Fruit fly (Drosophila melanogaster) whole organism, embryonic: ENCODE measurements around the gene nan.

Experiments
- Asciz ChIP-seq: fragments of 200-800 bp; sonication (Bioruptor generic); optimal IDR thresholded peaks from 2 replicates; lab custom pipeline; 2017; ENCODE audit warnings: missing biosample characterization, mild to moderate bottlenecking, missing genetic modification characterization, missing genetic modification reagents
- BtbVII ChIP-seq: fragments of 200-800 bp; sonication (Bioruptor generic); optimal IDR thresholded peaks from 3 replicates; lab custom pipeline; 2017; ENCODE audit warnings: missing biosample characterization, mild to moderate bottlenecking, missing genetic modification characterization
- CG10147 ChIP-seq: fragments of 200-800 bp; sonication (Bioruptor generic); optimal IDR thresholded peaks from 2 replicates; lab custom pipeline; 2019; ENCODE audit warnings: missing biosample characterization, mild to moderate bottlenecking, missing genetic modification characterization, moderate library complexity
- CG10321 ChIP-seq: fragments of 200-800 bp; sonication (Bioruptor generic); IDR thresholded peaks from 2 replicates; pipeline ENCODE4 v1.3.6; 2022; ENCODE audit warnings: missing biosample characterization, missing genetic modification characterization
- CG10543 ChIP-seq: fragments of 200-800 bp; sonication (Bioruptor generic); optimal IDR thresholded peaks from 3 replicates; lab custom pipeline; 2017; ENCODE audit warnings: missing biosample characterization, mild to moderate bottlenecking, missing genetic modification characterization, moderate library complexity
- CG11560 ChIP-seq: fragments of 200-800 bp; sonication (Bioruptor generic); IDR thresholded peaks from 3 replicates; pipeline ENCODE4 v1.3.6; 2022; ENCODE audit warnings: missing biosample characterization, missing genetic modification characterization
- CG1233 ChIP-seq: fragments of 200-800 bp; sonication (Bioruptor generic); optimal IDR thresholded peaks from 4 replicates; lab custom pipeline; 2018; ENCODE audit warnings: missing biosample characterization, mild to moderate bottlenecking, missing genetic modification characterization
- CG16813 ChIP-seq: fragments of 200-800 bp; sonication (Bioruptor generic); IDR thresholded peaks from 3 replicates; pipeline ENCODE4 v1.3.6; 2022; ENCODE audit warnings: missing biosample characterization, missing genetic modification characterization; ENCODE audit not compliant: partially characterized antibody
- CG16815 ChIP-seq: fragments of 200-800 bp; sonication (Bioruptor generic); optimal IDR thresholded peaks from 3 replicates; lab custom pipeline; 2017; ENCODE audit warnings: missing biosample characterization, mild to moderate bottlenecking, missing genetic modification characterization
- CG18764 ChIP-seq: fragments of 200-800 bp; sonication (Bioruptor generic); optimal IDR thresholded peaks from 3 replicates; lab custom pipeline; 2016; ENCODE audit warnings: missing biosample characterization, missing genetic modification characterization
- CG30020 ChIP-seq: fragments of 200-800 bp; optimal IDR thresholded peaks from 2 replicates; lab custom pipeline; 2019; ENCODE audit warnings: missing biosample characterization, mild to moderate bottlenecking, missing genetic modification characterization, moderate library complexity
- CG32532 ChIP-seq: fragments of 200-800 bp; sonication (Bioruptor generic); IDR thresholded peaks from 2 replicates; pipeline ENCODE4 v1.3.6; 2022; ENCODE audit warnings: missing biosample characterization, missing genetic modification characterization
- CG3995 ChIP-seq: fragments of 200-800 bp; sonication (Bioruptor generic); optimal IDR thresholded peaks from 3 replicates; lab custom pipeline; 2016; ENCODE audit warnings: missing biosample characterization, missing genetic modification characterization
- CG4404 ChIP-seq: fragments of 200-800 bp; sonication (Bioruptor generic); IDR thresholded peaks from 2 replicates; pipeline ENCODE4 v1.3.6; 2022; ENCODE audit warnings: missing biosample characterization, missing genetic modification characterization
- CG6175 ChIP-seq: fragments of 200-800 bp; sonication (Bioruptor generic); IDR thresholded peaks from 3 replicates; pipeline ENCODE4 v1.3.6; 2022; ENCODE audit warnings: missing biosample characterization, missing genetic modification characterization
- CG6683 ChIP-seq: fragments of 200-800 bp; sonication (Bioruptor generic); optimal IDR thresholded peaks from 2 replicates; lab custom pipeline; 2017; ENCODE audit warnings: missing biosample characterization, mild to moderate bottlenecking, missing genetic modification characterization, missing genetic modification reagents
- CG7786 ChIP-seq: fragments of 200-800 bp; sonication (Bioruptor generic); optimal IDR thresholded peaks from 2 replicates; lab custom pipeline; 2016; ENCODE audit warnings: missing biosample characterization, missing genetic modification characterization
- CG7987 ChIP-seq: fragments of 200-800 bp; sonication (Bioruptor generic); optimal IDR thresholded peaks from 2 replicates; lab custom pipeline; 2018; ENCODE audit warnings: missing biosample characterization, mild to moderate bottlenecking, missing genetic modification characterization, moderate library complexity
- CG8478 ChIP-seq: fragments of >200 bp; optimal IDR thresholded peaks from 2 replicates; lab custom pipeline; 2018
- CG9727 ChIP-seq: fragments of 200-800 bp; sonication (Bioruptor generic); optimal IDR thresholded peaks from 3 replicates; lab custom pipeline; 2017; ENCODE audit warnings: missing biosample characterization, mild to moderate bottlenecking, missing genetic modification characterization
- CTCF ChIP-seq: fragments of 200-800 bp; sonication (Bioruptor generic); optimal IDR thresholded peaks from 2 replicates; lab custom pipeline; 2017; ENCODE audit warnings: missing biosample characterization, mild to moderate bottlenecking, missing genetic modification characterization, moderate library complexity
- CkIIα-i1 ChIP-seq: fragments of 200-800 bp; sonication (Bioruptor generic); IDR thresholded peaks from 2 replicates; pipeline ENCODE4 v1.3.6; 2022; ENCODE audit warnings: missing biosample characterization, missing genetic modification characterization
- HLH54F ChIP-seq: fragments of 200-800 bp; sonication (Bioruptor generic); optimal IDR thresholded peaks from 3 replicates; lab custom pipeline; 2016; ENCODE audit warnings: missing biosample characterization, missing genetic modification characterization
- Hr78 ChIP-seq, 2 experiments: fragments of 200-800 bp in 1 of 2; fragments of >200 bp in 1 of 2; sonication (Bioruptor generic) in 1 of 2; optimal IDR thresholded peaks; 2 replicates each; lab custom pipeline; 2017 to 2019; ENCODE audit warnings: missing biosample characterization in 2 of 2, missing genetic modification characterization in 2 of 2, mild to moderate bottlenecking in 1 of 2, moderate library complexity in 1 of 2
- NC2α ChIP-seq: fragments of 200-800 bp; sonication (Bioruptor generic); optimal IDR thresholded peaks from 2 replicates; lab custom pipeline; 2016; ENCODE audit warnings: missing biosample characterization, missing genetic modification characterization
- Oaz ChIP-seq: fragments of 200-800 bp; sonication (Bioruptor generic); IDR thresholded peaks from 2 replicates; pipeline ENCODE4 v1.3.6; 2022; ENCODE audit warnings: missing biosample characterization, missing genetic modification characterization
- Rx ChIP-seq: fragments of 200-800 bp; sonication (Bioruptor generic); IDR thresholded peaks from 2 replicates; pipeline ENCODE4 v1.3.6; 2022; ENCODE audit warnings: missing biosample characterization, missing genetic modification characterization
- Sox100B ChIP-seq: fragments of 200-800 bp; sonication (Bioruptor generic); optimal IDR thresholded peaks from 3 replicates; lab custom pipeline; 2018; ENCODE audit warnings: missing biosample characterization, mild to moderate bottlenecking, missing genetic modification characterization
- Sox102F ChIP-seq: fragments of 200-800 bp; sonication (Bioruptor generic); optimal IDR thresholded peaks from 2 replicates; lab custom pipeline; 2018; ENCODE audit warnings: missing biosample characterization, mild to moderate bottlenecking, missing genetic modification characterization, moderate library complexity
- Stat92E ChIP-seq, 3 experiments: fragments of >200 bp in 2 of 3; fragments of 200-800 bp in 1 of 3; sonication (Bioruptor generic) in 1 of 3; optimal IDR thresholded peaks; 2 replicates each; lab custom pipeline; 2017 to 2019; ENCODE audit warnings: missing biosample characterization in 3 of 3, missing genetic modification characterization in 3 of 3, mild to moderate bottlenecking in 1 of 3, moderate library complexity in 1 of 3
- Vsx1 ChIP-seq: fragments of 200-800 bp; sonication (Bioruptor generic); optimal IDR thresholded peaks from 2 replicates; lab custom pipeline; 2017; ENCODE audit warnings: missing biosample characterization, mild to moderate bottlenecking, missing genetic modification characterization, missing genetic modification reagents
- bigmax ChIP-seq: fragments of 200-800 bp; sonication (Bioruptor generic); optimal IDR thresholded peaks from 2 replicates; lab custom pipeline; 2018; ENCODE audit warnings: missing biosample characterization, mild to moderate bottlenecking, missing genetic modification characterization
- cad ChIP-seq: fragments of >200 bp; optimal IDR thresholded peaks from 2 replicates; lab custom pipeline; 2017; ENCODE audit warnings: missing biosample characterization, missing genetic modification characterization
- chm ChIP-seq: fragments of 200-800 bp; sonication (Bioruptor generic); IDR thresholded peaks from 2 replicates; pipeline ENCODE4 v1.3.6; 2022; ENCODE audit warnings: missing biosample characterization, missing genetic modification characterization
- ci ChIP-seq: fragments of 200-800 bp; sonication (Bioruptor generic); IDR thresholded peaks from 3 replicates; pipeline ENCODE4 v1.3.6; 2022; ENCODE audit warnings: missing biosample characterization, missing genetic modification characterization
- dysf ChIP-seq: fragments of 200-800 bp; sonication (Bioruptor generic); IDR thresholded peaks from 3 replicates; pipeline ENCODE4 v1.3.6; 2022; ENCODE audit warnings: missing biosample characterization, missing genetic modification characterization
- hbn ChIP-seq: fragments of 200-800 bp; sonication (Bioruptor generic); IDR thresholded peaks from 2 replicates; pipeline ENCODE4 v1.3.6; 2022; ENCODE audit warnings: missing biosample characterization, missing genetic modification characterization; ENCODE audit not compliant: partially characterized antibody
- hth ChIP-seq: fragments of >200 bp; optimal IDR thresholded peaks from 2 replicates; lab custom pipeline; 2017; ENCODE audit warnings: inconsistent platforms
- lmd ChIP-seq: fragments of 200-800 bp; sonication (Bioruptor generic); IDR thresholded peaks from 2 replicates; pipeline ENCODE4 v1.3.6; 2022; ENCODE audit warnings: missing biosample characterization, missing genetic modification characterization
- mirr ChIP-seq: fragments of 200-800 bp; sonication (Bioruptor generic); optimal IDR thresholded peaks from 3 replicates; lab custom pipeline; 2018; ENCODE audit warnings: missing biosample characterization, mild to moderate bottlenecking, missing genetic modification characterization
- oc ChIP-seq: fragments of 200-800 bp; sonication (Bioruptor generic); optimal IDR thresholded peaks from 2 replicates; lab custom pipeline; 2018; ENCODE audit warnings: missing biosample characterization, mild to moderate bottlenecking, missing genetic modification characterization, moderate library complexity
- org-1 ChIP-seq: fragments of 200-800 bp; sonication (Bioruptor generic); optimal IDR thresholded peaks from 2 replicates; lab custom pipeline; 2017; ENCODE audit warnings: missing biosample characterization, missing genetic modification characterization
- otp ChIP-seq: fragments of 200-800 bp; sonication (Bioruptor generic); IDR thresholded peaks from 3 replicates; pipeline ENCODE4, ENCODE4 v1.3.6; 2022; ENCODE audit warnings: missing biosample characterization, missing genetic modification characterization
- peb ChIP-seq: fragments of 200-800 bp; sonication (Bioruptor generic); IDR thresholded peaks from 2 replicates; pipeline ENCODE4 v1.3.6; 2022; ENCODE audit warnings: missing biosample characterization, missing genetic modification characterization
- scrt ChIP-seq: fragments of 200-800 bp; sonication (Bioruptor generic); optimal IDR thresholded peaks from 2 replicates; lab custom pipeline; 2018; ENCODE audit warnings: missing biosample characterization, mild to moderate bottlenecking, missing genetic modification characterization, moderate library complexity
- sd ChIP-seq: fragments of 200-800 bp; sonication (Bioruptor generic); optimal IDR thresholded peaks from 3 replicates; lab custom pipeline; 2018; ENCODE audit warnings: missing biosample characterization, mild to moderate bottlenecking, missing genetic modification characterization, moderate library complexity
- slou ChIP-seq: fragments of 200-800 bp; sonication (Bioruptor generic); optimal IDR thresholded peaks from 3 replicates; lab custom pipeline; 2016; ENCODE audit warnings: missing biosample characterization, missing genetic modification characterization
- sob ChIP-seq: fragments of 200-800 bp; sonication (Bioruptor generic); IDR thresholded peaks from 2 replicates; pipeline ENCODE4 v1.3.6; 2022; ENCODE audit warnings: missing biosample characterization, missing genetic modification characterization
- ttk ChIP-seq: fragments of 200-800 bp; sonication (Bioruptor generic); IDR thresholded peaks from 2 replicates; pipeline ENCODE4 v2.1.2; 2022; ENCODE audit warnings: missing biosample characterization, missing genetic modification characterization
- twi ChIP-seq: fragments of 200-800 bp; optimal IDR thresholded peaks from 2 replicates; lab custom pipeline; 2019; ENCODE audit warnings: missing biosample characterization, mild to moderate bottlenecking, missing genetic modification characterization, moderate library complexity
- wek ChIP-seq: fragments of 200-800 bp; sonication (Bioruptor generic); optimal IDR thresholded peaks from 3 replicates; lab custom pipeline; 2018; ENCODE audit warnings: missing biosample characterization, mild to moderate bottlenecking, missing genetic modification characterization, moderate library complexity
- zf30C ChIP-seq: fragments of 200-800 bp; sonication (Bioruptor generic); optimal IDR thresholded peaks from 3 replicates; lab custom pipeline; 2018; ENCODE audit warnings: missing biosample characterization, mild to moderate bottlenecking, missing genetic modification characterization

nan gene

dm6 chr3L:14195714-14196113 lies 6.3 kb upstream of the nan start (continued):
- TF ChIP-seq CG3995 (GFP tag; lab: Kevin White, UChicago): no peak
- no peak for TF ChIP-seq twi (tag; lab: Kevin White, UChicago)
- TF ChIP-seq CG4404 (GFP tag; lab: Robert Waterston, UW): no peak
- peak; percentile 24; the same call in 1 of the 2 replicates for TF ChIP-seq sob (GFP tag; lab: Robert Waterston, UW)
- peak; percentile 51; the same call in 1 of the 2 replicates for TF ChIP-seq chm (GFP tag; lab: Robert Waterston, UW)
- no peak for TF ChIP-seq hbn
- TF ChIP-seq CTCF (GFP tag; lab: Kevin White, UChicago): peak; percentile 9
- no peak for TF ChIP-seq sd
- TF ChIP-seq lmd (GFP tag; lab: Robert Waterston, UW): no peak
- 0 out of 2 replicates have a peak, but pooled peaks have one; percentile 26 for TF ChIP-seq CG10321
- TF ChIP-seq mirr (GFP tag; lab: Kevin White, UChicago): peak; percentile 25
- peak; percentile 4 for TF ChIP-seq CG10147 (GFP tag; lab: Kevin White, UChicago)
- no peak for TF ChIP-seq HLH54F (GFP tag; lab: Kevin White, UChicago)
- TF ChIP-seq slou (GFP tag; lab: Kevin White, UChicago): no peak
- no peak for TF ChIP-seq bigmax (GFP tag; lab: Kevin White, UChicago)
- TF ChIP-seq CG16815 (GFP tag; lab: Kevin White, UChicago): no peak
- TF ChIP-seq scrt (GFP tag; lab: Kevin White, UChicago): peak; percentile 38
- no peak for TF ChIP-seq hth (lab: Kevin White, UChicago)
- no peak for TF ChIP-seq CG16813 (GFP tag; lab: Robert Waterston, UW)
- TF ChIP-seq CG6683 (GFP tag; lab: Kevin White, UChicago): no peak
- TF ChIP-seq CG8478 (lab: Kevin White, UChicago): no peak
- TF ChIP-seq CkIIα-i1 (GFP tag; lab: Robert Waterston, UW): no peak
- no peak for TF ChIP-seq CG32532 (GFP tag; lab: Robert Waterston, UW)
- TF ChIP-seq CG9727 (GFP tag; lab: Kevin White, UChicago): no peak
- TF ChIP-seq CG1233 (GFP tag; lab: Kevin White, UChicago): peak; percentile 53
- TF ChIP-seq Vsx1 (GFP tag; lab: Kevin White, UChicago): peak; percentile 79
- peak; percentile 0 for TF ChIP-seq org-1 (GFP tag; lab: Kevin White, UChicago)
- no peak for TF ChIP-seq ttk (GFP tag; lab: Robert Waterston, UW)
- TF ChIP-seq CG30020 (tag; lab: Kevin White, UChicago): no peak
- peak; percentile 56 for TF ChIP-seq Sox100B (GFP tag; lab: Kevin White, UChicago)
- peak; percentile 82 for TF ChIP-seq ci (GFP tag; lab: Robert Waterston, UW)
- no peak for TF ChIP-seq otp
- TF ChIP-seq Hr78 (GFP tag; optimal IDR thresholded peaks at IDR 0.05; lab: Kevin White, UChicago): no peak
- peak; percentile 25 for TF ChIP-seq CG18764 (GFP tag; lab: Kevin White, UChicago)
- TF ChIP-seq CG10543 (GFP tag; lab: Kevin White, UChicago): peak; percentile 35
- TF ChIP-seq oc (tag; lab: Kevin White, UChicago): peak; percentile 45
- TF ChIP-seq BtbVII (GFP tag; lab: Kevin White, UChicago): peak; percentile 64
- TF ChIP-seq Oaz (GFP tag; lab: Robert Waterston, UW): no peak
- no peak for TF ChIP-seq CG6175
- TF ChIP-seq zf30C (GFP tag; lab: Kevin White, UChicago): no peak
- peak; percentile 18 for TF ChIP-seq NC2α (GFP tag; lab: Kevin White, UChicago)
- TF ChIP-seq dysf (GFP tag; lab: Robert Waterston, UW): no peak
- TF ChIP-seq Sox102F: peak; percentile 45
- TF ChIP-seq Asciz (GFP tag; lab: Kevin White, UChicago): peak; percentile 80
- no peak for TF ChIP-seq CG7786 (GFP tag; lab: Kevin White, UChicago)
- no peak for TF ChIP-seq CG11560 (tag; lab: Robert Waterston, UW)
- TF ChIP-seq peb (GFP tag; lab: Robert Waterston, UW): no peak
- TF ChIP-seq Rx (GFP tag; lab: Robert Waterston, UW): no peak
- TF ChIP-seq cad (GFP tag; lab: Kevin White, UChicago): no peak
- TF ChIP-seq wek (GFP tag; lab: Kevin White, UChicago): peak; percentile 61
- no peak for TF ChIP-seq Stat92E (GFP tag; optimal IDR thresholded peaks at IDR 0.05; lab: Kevin White, UChicago)
- peak; percentile 65 for TF ChIP-seq CG7987
